Fruit fly (Drosophila melanogaster) whole organism, wandering third instar larva: ENCODE measurements around the gene Elovl7.
A peak's percentile ranks its signal among the peaks of the same experiment; 100 is the strongest.

ENCODE experiments used
- CG32264 ChIP-seq: fragments of 200-800 bp; sonication (Bioruptor generic); optimal IDR thresholded peaks from 2 replicates; lab custom pipeline; 2016; ENCODE audit warnings: missing biosample characterization, missing genetic modification characterization
- Dfd ChIP-seq: fragments of >200 bp; optimal IDR thresholded peaks from 2 replicates; lab custom pipeline; 2017; ENCODE audit warnings: missing biosample characterization, missing genetic modification characterization
- Hr78 ChIP-seq: fragments of >200 bp; optimal IDR thresholded peaks from 2 replicates; lab custom pipeline; 2017; ENCODE audit warnings: missing biosample characterization, missing genetic modification characterization
- Vsx2 ChIP-seq: fragments of 200-300, 225-300 bp; sonication (Bioruptor generic); optimal IDR thresholded peaks from 2 replicates; lab custom pipeline; 2018; ENCODE audit warnings: missing biosample characterization, missing genetic modification characterization; ENCODE audit not compliant: partially characterized antibody
- brk ChIP-seq: fragments of 200-800 bp; sonication (Bioruptor generic); optimal IDR thresholded peaks from 2 replicates; lab custom pipeline; 2016; ENCODE audit warnings: missing biosample characterization, mild to moderate bottlenecking, missing genetic modification characterization
- foxo ChIP-seq, 2 experiments: fragments of 200-800 bp; sonication (Bioruptor generic); optimal IDR thresholded peaks; 2 replicates in 1 of 2; 3 replicates in 1 of 2; lab custom pipeline; 2016 to 2017; ENCODE audit warnings: missing biosample characterization in 2 of 2, missing genetic modification characterization in 2 of 2
- fru ChIP-seq: fragments of 200-800 bp; sonication (Bioruptor generic); optimal IDR thresholded peaks from 3 replicates; lab custom pipeline; 2016; ENCODE audit warnings: missing biosample characterization, mild to moderate bottlenecking, missing genetic modification characterization
- psq ChIP-seq: fragments of 200-800 bp; sonication (Bioruptor generic); optimal IDR thresholded peaks from 3 replicates; lab custom pipeline; 2017; ENCODE audit warnings: missing biosample characterization, mild to moderate bottlenecking, missing genetic modification characterization, moderate library complexity
- sage ChIP-seq: fragments of 200-800 bp; sonication (Bioruptor generic); optimal IDR thresholded peaks from 2 replicates; lab custom pipeline; 2016; ENCODE audit warnings: missing biosample characterization, mild to moderate bottlenecking, missing genetic modification characterization

Gene Elovl7

dm6 chr3R:7947349-7947748, 48.3 kb downstream of the Elovl7 start:
- TF ChIP-seq brk (GFP tag; lab: Kevin White, UChicago), result no peak
- TF ChIP-seq CG32264 (GFP tag; lab: Kevin White, UChicago), result no peak
- no peak for TF ChIP-seq sage
- no peak for TF ChIP-seq foxo (GFP tag; optimal IDR thresholded peaks at IDR 0.05; lab: Kevin White, UChicago)

dm6 chr3R:7944699-7945349, 50.8 kb downstream of the Elovl7 start:
- TF ChIP-seq fru (GFP tag; lab: Kevin White, UChicago) (peak; percentile 11), Vsx2 (GFP tag; lab: Kevin White, UChicago) (no peak), psq (GFP tag; lab: Kevin White, UChicago) (no peak)

- peak; percentile 90 for TF ChIP-seq Dfd
- no peak for TF ChIP-seq Hr78 (GFP tag; lab: Kevin White, UChicago)
These were observed 58.8 kb downstream of the Elovl7 start for dm6 chr3R:7936786-7937363.
